Fruit fly (Drosophila melanogaster): ENCODE measurements around the gene LManI.

The LManI gene

DNA sequence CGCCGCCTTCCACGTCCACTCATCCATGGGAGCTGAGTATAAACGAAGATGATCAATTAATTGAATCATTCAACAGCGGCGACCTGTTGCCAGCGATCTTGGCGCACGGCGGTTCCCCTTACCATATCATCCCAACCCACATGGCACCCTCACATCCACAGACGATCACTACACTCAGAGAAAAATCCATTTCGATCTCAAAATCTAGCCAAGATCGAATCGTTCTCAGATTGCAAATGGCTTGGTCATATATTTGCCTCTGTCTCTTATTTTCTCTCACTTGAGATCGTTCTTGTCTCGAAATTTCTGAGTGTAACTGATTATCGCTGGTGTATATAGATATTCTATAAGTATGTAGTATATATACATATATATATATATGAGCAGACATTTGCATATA, 11.3 kb upstream of the LManI start:
- TF ChIP-seq nom (GFP tag; optimal IDR thresholded peaks at IDR 0.05), result no peak
- TF ChIP-seq croc (GFP tag; conservative IDR thresholded peaks at IDR 0.05), result 0 out of 3 replicates have a peak, but pooled peaks have one; percentile 14
- TF ChIP-seq Spps (tag; optimal IDR thresholded peaks at IDR 0.05), result no peak
- TF ChIP-seq Rfx (GFP tag; IDR thresholded peaks at IDR 0.05), result peak; percentile 86
- 0 out of 2 replicates have a peak, but pooled peaks have one; percentile 43 for TF ChIP-seq aop (GFP tag; IDR thresholded peaks at IDR 0.05)
- peak; percentile 65 for TF ChIP-seq Sox102F (GFP tag; optimal IDR thresholded peaks at IDR 0.05)
- TF ChIP-seq CG31224 (GFP tag; IDR thresholded peaks at IDR 0.05), result peak; percentile 44; the same call in 1 of the 2 replicates
- TF ChIP-seq Xrp1 (GFP tag; IDR thresholded peaks at IDR 0.05), result peak; percentile 64
- TF ChIP-seq pzg (GFP tag; optimal IDR thresholded peaks at IDR 0.05), result no peak
- TF ChIP-seq sd (tag; optimal IDR thresholded peaks at IDR 0.05), result no peak
- TF ChIP-seq ci (GFP tag; IDR thresholded peaks at IDR 0.05), result peak; percentile 75; the same call in 2 of the 3 replicates
- no peak for TF ChIP-seq CG10274 (GFP tag; optimal IDR thresholded peaks at IDR 0.05)
- TF ChIP-seq al (GFP tag; IDR thresholded peaks at IDR 0.05), result peak; percentile 57
- peak; percentile 28 for TF ChIP-seq CG5180 (GFP tag; optimal IDR thresholded peaks at IDR 0.05)
- TF ChIP-seq Med (GFP tag), result peak; percentile 88
- no peak for TF ChIP-seq NC2β (GFP tag; optimal IDR thresholded peaks at IDR 0.05)
- peak; percentile 6 to 8 for TF ChIP-seq chif (GFP tag; optimal IDR thresholded peaks at IDR 0.05)
- peak; percentile 26 for TF ChIP-seq bab2 (GFP tag; optimal IDR thresholded peaks at IDR 0.05)
- peak; percentile 37 for TF ChIP-seq CG17829 (tag; optimal IDR thresholded peaks at IDR 0.05)
- no peak for TF ChIP-seq fd102C (GFP tag; optimal IDR thresholded peaks at IDR 0.05)
- peak; percentile 63 for TF ChIP-seq Atf6 (GFP tag; IDR thresholded peaks at IDR 0.05)
- TF ChIP-seq ara (GFP tag; IDR thresholded peaks at IDR 0.05), result peak; percentile 66; the same call in 1 of the 2 replicates
- TF ChIP-seq CG7271 (tag; optimal IDR thresholded peaks at IDR 0.05), result no peak
- no peak for TF ChIP-seq CG18011 (GFP tag; optimal IDR thresholded peaks at IDR 0.05)
- peak; percentile 6 for TF ChIP-seq pho (GFP tag; optimal IDR thresholded peaks at IDR 0.05)
- peak; percentile 59 for TF ChIP-seq CG30403 (GFP tag; optimal IDR thresholded peaks at IDR 0.05)
- peak; percentile 23 for TF ChIP-seq scrt (GFP tag; optimal IDR thresholded peaks at IDR 0.05)
- no peak for TF ChIP-seq twi (tag; optimal IDR thresholded peaks at IDR 0.05)
- no peak for TF ChIP-seq NC2α (GFP tag; optimal IDR thresholded peaks at IDR 0.05)
- TF ChIP-seq CG10267 (tag; optimal IDR thresholded peaks at IDR 0.05), result peak; percentile 41
- TF ChIP-seq CG2889 (GFP tag; IDR thresholded peaks at IDR 0.05), result 0 out of 3 replicates have a peak, but pooled peaks have one; percentile 45
- peak; percentile 38 for TF ChIP-seq CG18619 (GFP tag; optimal IDR thresholded peaks at IDR 0.05)
- no peak for TF ChIP-seq Lim3 (GFP tag; IDR thresholded peaks at IDR 0.05)
- TF ChIP-seq lab (GFP tag; optimal IDR thresholded peaks at IDR 0.05), result peak; percentile 79
- peak; percentile 38; the same call in 1 of the 2 replicates for TF ChIP-seq CG4730 (GFP tag; IDR thresholded peaks at IDR 0.05)
- TF ChIP-seq E2f2 (GFP tag; IDR thresholded peaks at IDR 0.05), result peak; percentile 31; the same call in 1 of the 2 replicates
- TF ChIP-seq slbo (GFP tag; IDR thresholded peaks at IDR 0.05), result peak; percentile 75
- peak; percentile 63 for TF ChIP-seq Aef1 (GFP tag; IDR thresholded peaks at IDR 0.05)
- peak; percentile 49 for TF ChIP-seq ATbp (GFP tag; optimal IDR thresholded peaks at IDR 0.05)
- TF ChIP-seq CG31441 (GFP tag; IDR thresholded peaks at IDR 0.05), result peak; percentile 64
- peak; percentile 76 for TF ChIP-seq zfh1 (GFP tag; IDR thresholded peaks at IDR 0.05)
- no peak for TF ChIP-seq Atf-2 (GFP tag; optimal IDR thresholded peaks at IDR 0.05)
- TF ChIP-seq vvl (GFP tag; IDR thresholded peaks at IDR 0.05), result peak; percentile 81
- TF ChIP-seq Asciz (GFP tag; optimal IDR thresholded peaks at IDR 0.05), result peak; percentile 41
- TF ChIP-seq Sry-β (GFP tag; optimal IDR thresholded peaks at IDR 0.05), result no peak
- peak; percentile 60 for TF ChIP-seq CG15514 (GFP tag; optimal IDR thresholded peaks at IDR 0.05)
- peak; percentile 39 for TF ChIP-seq mam (GFP tag; optimal IDR thresholded peaks at IDR 0.05)
- no peak for TF ChIP-seq danr (GFP tag; IDR thresholded peaks at IDR 0.05)
- no peak for TF ChIP-seq hbn (GFP tag; IDR thresholded peaks at IDR 0.05; ENCODE audit: partially characterized antibody)
- peak; percentile 11 for TF ChIP-seq odd (GFP tag; optimal IDR thresholded peaks at IDR 0.05)
- no peak for TF ChIP-seq CG10462 (GFP tag; optimal IDR thresholded peaks at IDR 0.05)

Data from whole organism, embryonic.